Worm (Caenorhabditis elegans) whole organism, L4 larva: ENCODE measurements around the gene rps-11.
A peak's percentile ranks its signal among the peaks of the same experiment; 100 is the strongest.

Source experiments
- F44E2.7 ChIP-seq: fragments of 200-800 bp; sonication (Bioruptor generic); IDR thresholded peaks from 2 replicates; pipeline ENCODE4 v2.1.2; 2022; ENCODE audit warnings: missing genetic modification characterization, missing compliant biosample characterization
- R02D3.7 ChIP-seq: fragments of 150-350 bp; sonication (generic microtip); optimal IDR thresholded peaks from 3 replicates; lab custom pipeline; 2014; ENCODE audit warnings: missing biosample characterization, missing genetic modification characterization
- T26A8.4 ChIP-seq: fragments of 200-800 bp; sonication (Bioruptor generic); IDR thresholded peaks from 2 replicates; pipeline ENCODE4 v1.3.6; 2022; ENCODE audit warnings: missing genetic modification characterization, missing compliant biosample characterization
- Y105C5A.15 ChIP-seq: fragments of 200-800 bp; sonication (Bioruptor generic); IDR thresholded peaks from 2 replicates; pipeline ENCODE4 v1.3.6; 2022; ENCODE audit warnings: missing genetic modification characterization, missing compliant biosample characterization
- Y5F2A.4 ChIP-seq: fragments of 200-800 bp; sonication (Bioruptor generic); optimal IDR thresholded peaks from 2 replicates; lab custom pipeline; 2018; ENCODE audit warnings: mild to moderate bottlenecking, missing genetic modification characterization, missing compliant biosample characterization
- ZK337.2 ChIP-seq: fragments of 200-800 bp; sonication (Bioruptor generic); IDR thresholded peaks from 2 replicates; pipeline ENCODE4 v1.3.6; 2022; ENCODE audit warnings: missing genetic modification reagents, missing genetic modification characterization, missing compliant biosample characterization
- ZK546.5 ChIP-seq, 2 experiments: sonication (generic microtip); optimal IDR thresholded peaks; 2 replicates each; lab custom pipeline; 2017; ENCODE audit warnings: missing biosample characterization in 2 of 2, missing genetic modification characterization in 2 of 2
- aha-1 ChIP-seq: fragments of 150-350 bp; peaks from one replicate; lab custom pipeline; 2014; ENCODE audit warnings: missing biosample characterization, missing genetic modification characterization
- aly-2 ChIP-seq: sonication (generic microtip); optimal IDR thresholded peaks from 2 replicates; lab custom pipeline; 2018; ENCODE audit warnings: missing biosample characterization, missing genetic modification characterization
- arid-1 ChIP-seq: fragments of 200-800 bp; sonication (Bioruptor generic); conservative IDR thresholded peaks from 2 replicates; pipeline ENCODE4 v1.3.6; 2022; ENCODE audit warnings: missing genetic modification reagents, missing genetic modification characterization, missing compliant biosample characterization
- attf-4 ChIP-seq: sonication (generic microtip); optimal IDR thresholded peaks from 3 replicates; lab custom pipeline; 2017; ENCODE audit warnings: missing biosample characterization, missing genetic modification characterization
- ceh-20 ChIP-seq: fragments of 200-800 bp; sonication (Bioruptor generic); IDR thresholded peaks from 2 replicates; pipeline ENCODE4 v1.3.6; 2022; ENCODE audit warnings: missing genetic modification reagents, missing genetic modification characterization, missing compliant biosample characterization
- cey-2 ChIP-seq: sonication (generic microtip); optimal IDR thresholded peaks from 3 replicates; lab custom pipeline; 2017; ENCODE audit warnings: missing genetic modification characterization, mild to moderate bottlenecking, missing compliant biosample characterization, antibody characterized with exemption, borderline replicate concordance; ENCODE audit not compliant: insufficient read depth
- daf-16 ChIP-seq, 3 experiments: sonication (generic microtip); optimal IDR thresholded peaks; 2 replicates each; lab custom pipeline; 2016 to 2017; ENCODE audit warnings: missing genetic modification characterization in 3 of 3, missing genetic modification reagents in 3 of 3, mild to moderate bottlenecking in 2 of 3, missing compliant biosample characterization in 2 of 3, missing biosample characterization in 1 of 3, moderate library complexity in 1 of 3
- daf-8 ChIP-seq: fragments of 200-800 bp; sonication (Bioruptor generic); IDR thresholded peaks from 2 replicates; pipeline ENCODE4 v1.3.6; 2022; ENCODE audit warnings: missing genetic modification characterization, missing compliant biosample characterization
- dmd-6 ChIP-seq: fragments of 200-800 bp; sonication (Bioruptor generic); IDR thresholded peaks from 2 replicates; pipeline ENCODE4 v1.3.6; 2022; ENCODE audit warnings: missing genetic modification reagents, missing genetic modification characterization, missing compliant biosample characterization
- duxl-1 ChIP-seq: sonication (generic microtip); optimal IDR thresholded peaks from 2 replicates; lab custom pipeline; 2016; ENCODE audit warnings: mild to moderate bottlenecking, missing genetic modification characterization, moderate library complexity, missing compliant biosample characterization; ENCODE audit not compliant: poor library complexity
- dve-1 ChIP-seq: sonication (generic microtip); optimal IDR thresholded peaks from 2 replicates; lab custom pipeline; 2017; ENCODE audit warnings: antibody characterized with exemption, mild to moderate bottlenecking, missing genetic modification characterization, missing compliant biosample characterization; ENCODE audit not compliant: insufficient read depth
- egl-27 ChIP-seq: sonication (generic microtip); optimal IDR thresholded peaks from 3 replicates; lab custom pipeline; 2017; ENCODE audit warnings: missing biosample characterization, missing genetic modification reagents, missing genetic modification characterization
- hlh-11 ChIP-seq: fragments of 200-800 bp; sonication (Bioruptor generic); optimal IDR thresholded peaks from 2 replicates; lab custom pipeline; 2018; ENCODE audit warnings: mild to moderate bottlenecking, missing genetic modification characterization, missing compliant biosample characterization
- lin-1 ChIP-seq: fragments of 200-800 bp; sonication (Bioruptor generic); IDR thresholded peaks from 2 replicates; pipeline ENCODE4 v1.3.6; 2022; ENCODE audit warnings: missing genetic modification reagents, missing genetic modification characterization, missing compliant biosample characterization
- lin-13 ChIP-seq: fragments of 150-350 bp; optimal IDR thresholded peaks from 2 replicates; lab custom pipeline; 2014; ENCODE audit warnings: missing biosample characterization, missing genetic modification reagents, missing genetic modification characterization
- lin-15B ChIP-seq: fragments of 150-350 bp; sonication (generic microtip); optimal IDR thresholded peaks from 3 replicates; lab custom pipeline; 2014; ENCODE audit warnings: missing biosample characterization, missing genetic modification characterization
- lin-38 ChIP-seq: fragments of 200-800 bp; sonication (Bioruptor generic); IDR thresholded peaks from 2 replicates; pipeline ENCODE4 v1.3.6; 2022; ENCODE audit warnings: missing genetic modification reagents, missing genetic modification characterization, missing compliant biosample characterization
- lin-39 ChIP-seq: fragments of 150-350 bp; optimal IDR thresholded peaks from 2 replicates; lab custom pipeline; 2014; ENCODE audit warnings: missing biosample characterization, missing genetic modification reagents, missing genetic modification characterization
- lir-3 ChIP-seq: sonication (generic microtip); optimal IDR thresholded peaks from 2 replicates; lab custom pipeline; 2016; ENCODE audit warnings: mild to moderate bottlenecking, missing genetic modification characterization, missing compliant biosample characterization
- madf-9 ChIP-seq: fragments of 200-800 bp; sonication (Bioruptor generic); conservative IDR thresholded peaks from 2 replicates; pipeline ENCODE4 v1.3.6; 2022; ENCODE audit warnings: missing genetic modification reagents, missing genetic modification characterization, missing compliant biosample characterization
- mdl-1 ChIP-seq, 2 experiments: fragments of 150-350 bp in 1 of 2; sonication (generic microtip) in 1 of 2; optimal IDR thresholded peaks; 2 replicates each; lab custom pipeline; 2014 to 2017; ENCODE audit warnings: missing biosample characterization in 2 of 2, missing genetic modification characterization in 2 of 2
- mdt-29 ChIP-seq: fragments of 200-800 bp; sonication (Bioruptor generic); IDR thresholded peaks from 2 replicates; pipeline ENCODE4 v1.3.6; 2022; ENCODE audit warnings: missing genetic modification reagents, missing genetic modification characterization, missing compliant biosample characterization
- mep-1 ChIP-seq: fragments of 150-350 bp; sonication (generic microtip); optimal IDR thresholded peaks from 3 replicates; lab custom pipeline; 2014; ENCODE audit warnings: missing biosample characterization, missing genetic modification characterization
- mes-2 ChIP-seq: sonication (generic microtip); optimal IDR thresholded peaks from 2 replicates; lab custom pipeline; 2016; ENCODE audit warnings: missing genotype, mild to moderate bottlenecking, missing genetic modification characterization, missing compliant biosample characterization; ENCODE audit not compliant: poor library complexity, severe bottlenecking
- nhr-11 ChIP-seq: fragments of 150-350 bp; optimal IDR thresholded peaks from 2 replicates; lab custom pipeline; 2014; ENCODE audit warnings: missing biosample characterization, missing genetic modification characterization
- nhr-111 ChIP-seq: fragments of 200-800 bp; sonication (Bioruptor generic); optimal IDR thresholded peaks from 2 replicates; lab custom pipeline; 2018; ENCODE audit warnings: mild to moderate bottlenecking, missing genetic modification characterization, missing compliant biosample characterization
- nhr-28 ChIP-seq: fragments of 150-350 bp; optimal IDR thresholded peaks from 2 replicates; lab custom pipeline; 2014; ENCODE audit warnings: missing biosample characterization, missing genetic modification characterization
- nhr-42 ChIP-seq: fragments of 200-800 bp; sonication (Bioruptor generic); IDR thresholded peaks from 2 replicates; pipeline ENCODE4 v1.3.6; 2022; ENCODE audit warnings: missing genetic modification characterization, missing compliant biosample characterization
- nhr-77 ChIP-seq: fragments of 150-350 bp; optimal IDR thresholded peaks from 2 replicates; lab custom pipeline; 2014; ENCODE audit warnings: missing biosample characterization, missing genetic modification characterization
- rbr-2 ChIP-seq: sonication (generic microtip); optimal IDR thresholded peaks from 2 replicates; lab custom pipeline; 2016; ENCODE audit warnings: missing genotype, missing genetic modification characterization, missing compliant biosample characterization
- snpc-1.2 ChIP-seq: fragments of 200-800 bp; sonication (Bioruptor generic); IDR thresholded peaks from 2 replicates; pipeline ENCODE4 v1.3.6; 2022; ENCODE audit warnings: missing genetic modification reagents, missing genetic modification characterization, missing compliant biosample characterization
- spr-1 ChIP-seq: sonication (generic microtip); optimal IDR thresholded peaks from 2 replicates; lab custom pipeline; 2016; ENCODE audit warnings: mild to moderate bottlenecking, missing genetic modification characterization, missing compliant biosample characterization
- unc-62 ChIP-seq, 3 experiments: fragments of 150-350 bp in 1 of 3; sonication (generic microtip); optimal IDR thresholded peaks in 2 of 3; peaks in 1 of 3; 1 replicate in 1 of 3; 2 replicates in 2 of 3; lab custom pipeline; 2014 to 2017; ENCODE audit warnings: missing biosample characterization in 3 of 3, missing genetic modification characterization in 3 of 3, missing genetic modification reagents in 3 of 3, missing genotype in 1 of 3
- zfp-3 ChIP-seq: fragments of 200-800 bp; sonication (Bioruptor generic); conservative IDR thresholded peaks from 2 replicates; pipeline ENCODE4 v1.3.6; 2022; ENCODE audit warnings: missing genetic modification reagents, missing genetic modification characterization, missing compliant biosample characterization

rps-11 gene

DNA sequence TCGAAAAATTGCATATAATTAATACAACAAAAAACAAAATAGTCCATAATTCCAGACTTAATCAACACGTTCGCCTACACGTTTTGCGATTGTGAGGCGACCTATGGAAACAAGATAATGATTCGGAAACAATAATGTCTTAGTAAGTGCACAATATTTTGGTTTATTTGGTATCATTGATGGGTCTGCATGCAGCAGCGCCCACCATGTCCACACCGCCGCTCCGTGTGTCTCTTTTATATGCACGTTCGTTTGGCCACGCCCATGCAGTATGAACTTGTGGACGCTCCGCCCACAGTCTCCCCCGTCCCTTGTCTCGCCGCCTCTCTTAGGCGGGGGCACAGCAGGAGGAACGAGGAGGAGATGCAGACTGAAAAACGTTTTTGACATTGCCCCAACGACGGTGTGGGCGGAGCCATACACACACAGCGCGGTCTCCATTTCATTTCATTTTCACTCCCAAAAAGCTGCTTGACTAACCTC lies 8.2 kb upstream of the rps-11 start, which contains the start of gene mig-38 (continued):
- TF ChIP-seq daf-16 (GFP tag; optimal IDR thresholded peaks at IDR 0.05; lab: Kevin White, UChicago) (peak; percentile 1 to 18), daf-16 (tag; optimal IDR thresholded peaks at IDR 0.05; lab: Kevin White, UChicago) (peak; percentile 55), ceh-20 (GFP tag; lab: Robert Waterston, UW) (peak; percentile 13; the same call in 1 of the 2 replicates), nhr-111 (peak; percentile 7), lin-13 (GFP tag; lab: Kevin White, UChicago) (peak; percentile 20), lin-38 (GFP tag; lab: Robert Waterston, UW) (peak; percentile 7; the same call in 1 of the 2 replicates), nhr-28 (tag; lab: Kevin White, UChicago) (peak; percentile 34)

DNA sequence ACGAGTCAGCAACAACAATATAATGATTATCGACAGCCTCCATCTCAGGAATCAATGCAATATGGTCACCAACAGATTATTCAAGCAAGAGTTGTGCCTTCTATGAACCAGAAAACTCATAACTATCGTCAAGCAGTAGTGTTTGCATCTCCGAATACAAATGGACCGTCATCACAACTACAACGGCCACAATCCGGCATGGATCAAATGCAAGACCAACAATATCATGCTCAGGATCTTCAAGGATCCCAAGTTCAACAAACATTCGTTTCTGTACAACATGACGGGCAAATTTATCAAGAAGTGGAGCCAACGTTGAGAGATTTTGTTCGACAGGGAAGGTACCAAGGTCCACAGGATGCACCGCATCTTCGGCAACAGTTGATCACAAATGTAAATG lies 5.4 kb upstream of the rps-11 start:
- TF ChIP-seq lin-39, result no peak
- peak; percentile 92 for TF ChIP-seq aha-1
- TF ChIP-seq, all 104 proteins: peak for 1

DNA sequence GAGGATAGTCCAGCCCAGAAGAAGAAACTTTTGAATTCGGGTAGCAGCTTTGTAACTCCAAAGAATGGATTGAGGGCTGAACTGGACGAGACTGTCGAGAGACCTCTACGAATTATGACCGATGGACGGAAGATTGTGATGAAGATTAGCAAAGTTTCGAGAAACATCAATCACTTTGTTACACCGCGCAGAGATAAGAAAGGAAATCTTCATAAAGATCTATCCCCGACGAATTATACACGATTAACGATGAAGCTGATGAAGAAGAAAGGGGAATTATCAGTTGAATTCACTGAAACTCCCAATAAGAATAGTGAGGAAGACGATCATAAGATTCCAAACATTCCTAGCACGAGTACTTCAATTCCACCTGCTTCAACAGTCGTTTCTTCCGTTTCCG lies 2.7 kb upstream of the rps-11 start:
- TF ChIP-seq lir-3 (no peak), lin-15B (tag; lab: Kevin White, UChicago) (no peak), unc-62 (GFP tag; optimal IDR thresholded peaks at IDR 0.05 in 1 of 2; lab: Kevin White, UChicago) (peak in 1 of 2 experiments; percentile 98), unc-62 (tag; optimal IDR thresholded peaks at IDR 0.05; lab: Kevin White, UChicago) (no peak), mdt-29 (GFP tag; lab: Robert Waterston, UW) (no peak)

DNA sequence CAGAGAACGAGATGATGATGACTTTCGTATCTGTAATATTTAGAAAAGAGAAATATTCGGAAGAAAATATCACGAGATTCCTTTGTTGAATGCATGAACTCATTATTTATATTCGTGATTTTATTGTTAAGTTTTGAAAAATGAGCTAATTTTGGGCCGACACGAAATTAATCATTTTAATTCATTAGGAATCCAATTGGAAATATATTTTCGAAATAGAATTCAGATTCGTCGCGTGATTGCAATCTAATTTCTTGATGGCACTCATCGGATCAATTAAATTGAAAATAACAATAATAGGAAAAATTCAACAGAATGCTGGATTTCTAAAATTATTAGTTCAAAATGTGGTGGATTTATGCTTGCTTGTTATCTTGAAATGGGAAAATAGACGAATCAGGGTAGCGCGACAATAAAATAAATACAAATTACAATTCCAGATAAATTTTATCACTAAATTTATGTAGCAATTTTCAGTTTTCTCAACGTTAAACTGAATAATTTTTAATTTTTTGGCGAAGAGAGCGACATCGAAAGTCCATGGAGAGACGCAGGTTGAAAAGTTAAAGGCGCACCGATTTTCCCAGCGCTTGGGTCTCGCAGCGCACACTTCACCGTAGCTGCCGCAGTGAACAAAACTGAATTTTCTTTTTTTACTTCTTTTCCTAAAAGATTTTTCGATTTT lies 578 bp upstream of the rps-11 start:
- TF ChIP-seq hlh-11 (tag; lab: Kevin White, UChicago), result peak; percentile 46
- no peak for TF ChIP-seq unc-62 (GFP tag; optimal IDR thresholded peaks at IDR 0.05 in 1 of 2; lab: Kevin White, UChicago)
- TF ChIP-seq unc-62 (tag; optimal IDR thresholded peaks at IDR 0.05; lab: Kevin White, UChicago), result no peak
- peak; percentile 48 for TF ChIP-seq arid-1
- no peak; the same call in 1 of the 2 replicates for TF ChIP-seq dmd-6 (GFP tag; lab: Robert Waterston, UW)
- TF ChIP-seq lin-1 (GFP tag; lab: Robert Waterston, UW), result no peak
- no peak for TF ChIP-seq egl-27 (tag; lab: Kevin White, UChicago)
- no peak for TF ChIP-seq R02D3.7 (tag; lab: Kevin White, UChicago)
- TF ChIP-seq nhr-77 (tag; lab: Kevin White, UChicago), result peak; percentile 7
- TF ChIP-seq aly-2, result no peak
- TF ChIP-seq duxl-1, result no peak
- peak; percentile 67 for TF ChIP-seq lin-38 (GFP tag; lab: Robert Waterston, UW)
- no peak for TF ChIP-seq cey-2 (tag; lab: Kevin White, UChicago)
- TF ChIP-seq nhr-11 (tag; lab: Kevin White, UChicago), result peak; percentile 24
- peak; percentile 70 for TF ChIP-seq rbr-2 (tag; lab: Kevin White, UChicago)
- no peak for TF ChIP-seq madf-9 (GFP tag; lab: Robert Waterston, UW)
- no peak for TF ChIP-seq daf-8 (GFP tag; lab: Robert Waterston, UW)
- no peak for TF ChIP-seq ZK337.2 (GFP tag; lab: Robert Waterston, UW)
- peak; percentile 70 for TF ChIP-seq mep-1 (tag; lab: Kevin White, UChicago)
- peak; percentile 80 for TF ChIP-seq dve-1 (tag; lab: Kevin White, UChicago)
- 0 out of 2 replicates have a peak, but pooled peaks have one; percentile 33 for TF ChIP-seq zfp-3 (GFP tag; lab: Robert Waterston, UW)
- peak; percentile 6 for TF ChIP-seq Y5F2A.4 (GFP tag; lab: Kevin White, UChicago)
- TF ChIP-seq nhr-111, result no peak
- TF ChIP-seq attf-4 (tag; lab: Kevin White, UChicago), result no peak
- no peak for TF ChIP-seq ZK546.5 (tag; optimal IDR thresholded peaks at IDR 0.05; lab: Kevin White, UChicago)
- no peak for TF ChIP-seq nhr-42
- peak; percentile 44; the same call in 1 of the 2 replicates for TF ChIP-seq snpc-1.2 (GFP tag; lab: Robert Waterston, UW)
- no peak for TF ChIP-seq mdl-1 (tag; optimal IDR thresholded peaks at IDR 0.05; lab: Kevin White, UChicago)
- TF ChIP-seq mes-2 (tag; lab: Kevin White, UChicago), result peak; percentile 86
- no peak for TF ChIP-seq F44E2.7 (GFP tag; lab: Robert Waterston, UW)
- TF ChIP-seq spr-1 (tag; lab: Kevin White, UChicago), result peak; percentile 54
- TF ChIP-seq T26A8.4 (GFP tag; lab: Robert Waterston, UW), result peak; percentile 58
- TF ChIP-seq aha-1, result peak; percentile 89
- no peak for TF ChIP-seq Y105C5A.15
